Fruit fly (Drosophila melanogaster) whole organism, embryonic: ENCODE data around the gene MAGE.
A peak's percentile ranks its signal among the peaks of the same experiment; 100 is the strongest.

Experiments used
- Abd-B ChIP-seq: fragments of 200-800 bp; sonication (Bioruptor generic); optimal IDR thresholded peaks from 2 replicates; lab custom pipeline; 2018; ENCODE audit warnings: missing biosample characterization, mild to moderate bottlenecking, missing genetic modification characterization, moderate library complexity
- CG10147 ChIP-seq: fragments of 200-800 bp; sonication (Bioruptor generic); optimal IDR thresholded peaks from 2 replicates; lab custom pipeline; 2019; ENCODE audit warnings: missing biosample characterization, mild to moderate bottlenecking, missing genetic modification characterization, moderate library complexity
- CG10366 ChIP-seq: fragments of 200-800 bp; sonication (Bioruptor generic); IDR thresholded peaks from 2 replicates; pipeline ENCODE4 v1.3.6; 2022; ENCODE audit warnings: missing biosample characterization, missing genetic modification characterization
- CG11560 ChIP-seq: fragments of 200-800 bp; sonication (Bioruptor generic); IDR thresholded peaks from 3 replicates; pipeline ENCODE4 v1.3.6; 2022; ENCODE audit warnings: missing biosample characterization, missing genetic modification characterization
- CG11696 ChIP-seq: fragments of 200-800 bp; sonication (Bioruptor generic); IDR thresholded peaks from 2 replicates; pipeline ENCODE4 v1.3.6; 2022; ENCODE audit warnings: missing biosample characterization, missing genetic modification characterization
- CG1233 ChIP-seq: fragments of 200-800 bp; sonication (Bioruptor generic); optimal IDR thresholded peaks from 4 replicates; lab custom pipeline; 2018; ENCODE audit warnings: missing biosample characterization, mild to moderate bottlenecking, missing genetic modification characterization
- CG13287 ChIP-seq: fragments of 200-800 bp; sonication (Bioruptor generic); IDR thresholded peaks from 2 replicates; pipeline ENCODE4 v1.3.6; 2022; ENCODE audit warnings: missing biosample characterization, missing genetic modification characterization; ENCODE audit not compliant: partially characterized antibody
- CG13775 ChIP-seq: fragments of 200-800 bp; sonication (Bioruptor generic); optimal IDR thresholded peaks from 3 replicates; lab custom pipeline; 2017; ENCODE audit warnings: missing biosample characterization, mild to moderate bottlenecking, missing genetic modification characterization
- CG14667 ChIP-seq: fragments of 200-800 bp; sonication (Bioruptor generic); IDR thresholded peaks from 2 replicates; pipeline ENCODE4 v1.3.6; 2022; ENCODE audit warnings: missing biosample characterization, missing genetic modification characterization
- CG15073 ChIP-seq: fragments of 200-800 bp; sonication (Bioruptor generic); optimal IDR thresholded peaks from 2 replicates; lab custom pipeline; 2016; ENCODE audit warnings: missing biosample characterization, missing genetic modification characterization
- CG17186 ChIP-seq: fragments of 200-800 bp; sonication (Bioruptor generic); optimal IDR thresholded peaks from 3 replicates; lab custom pipeline; 2017; ENCODE audit warnings: missing biosample characterization, missing genetic modification reagents, missing genetic modification characterization
- CG17361 ChIP-seq: fragments of 200-800 bp; sonication (Bioruptor generic); IDR thresholded peaks from 3 replicates; pipeline ENCODE4 v1.3.6; 2022; ENCODE audit warnings: missing biosample characterization, missing genetic modification characterization
- CG18599 ChIP-seq: fragments of 200-800 bp; sonication (Bioruptor generic); optimal IDR thresholded peaks from 3 replicates; lab custom pipeline; 2017; ENCODE audit warnings: missing biosample characterization, missing genetic modification characterization, mild to moderate bottlenecking, moderate library complexity, missing genetic modification reagents
- CG32767 ChIP-seq: fragments of 200-800 bp; sonication (Bioruptor generic); IDR thresholded peaks from 2 replicates; pipeline ENCODE4 v1.3.6; 2022; ENCODE audit warnings: missing biosample characterization, missing genetic modification characterization
- CG34224 ChIP-seq: fragments of 200-800 bp; sonication (Bioruptor generic); IDR thresholded peaks from 3 replicates; pipeline ENCODE4 v1.3.6; 2022; ENCODE audit warnings: missing biosample characterization, missing genetic modification characterization; ENCODE audit not compliant: partially characterized antibody
- CG42726 ChIP-seq: fragments of 200-800 bp; sonication (Bioruptor generic); IDR thresholded peaks from 2 replicates; pipeline ENCODE4 v1.3.6; 2022; ENCODE audit warnings: missing biosample characterization, missing genetic modification characterization; ENCODE audit not compliant: partially characterized antibody
- CG4328 ChIP-seq: fragments of 200-800 bp; sonication (Bioruptor generic); optimal IDR thresholded peaks from 3 replicates; lab custom pipeline; 2017; ENCODE audit warnings: missing biosample characterization, missing genetic modification reagents, missing genetic modification characterization
- CG4404 ChIP-seq: fragments of 200-800 bp; sonication (Bioruptor generic); IDR thresholded peaks from 2 replicates; pipeline ENCODE4 v1.3.6; 2022; ENCODE audit warnings: missing biosample characterization, missing genetic modification characterization
- CG7928 ChIP-seq: fragments of 200-800 bp; sonication (Bioruptor generic); optimal IDR thresholded peaks from 2 replicates; lab custom pipeline; 2017; ENCODE audit warnings: missing biosample characterization, mild to moderate bottlenecking, missing genetic modification characterization
- CG8478 ChIP-seq: fragments of >200 bp; optimal IDR thresholded peaks from 2 replicates; lab custom pipeline; 2018
- CG9727 ChIP-seq: fragments of 200-800 bp; sonication (Bioruptor generic); optimal IDR thresholded peaks from 3 replicates; lab custom pipeline; 2017; ENCODE audit warnings: missing biosample characterization, mild to moderate bottlenecking, missing genetic modification characterization
- CkIIα-i1 ChIP-seq: fragments of 200-800 bp; sonication (Bioruptor generic); IDR thresholded peaks from 2 replicates; pipeline ENCODE4 v1.3.6; 2022; ENCODE audit warnings: missing biosample characterization, missing genetic modification characterization
- D19B ChIP-seq: fragments of 200-800 bp; sonication (Bioruptor generic); optimal IDR thresholded peaks from 2 replicates; lab custom pipeline; 2017; ENCODE audit warnings: missing biosample characterization, mild to moderate bottlenecking, missing genetic modification characterization
- Dek ChIP-seq: fragments of 200-800 bp; sonication (Bioruptor generic); optimal IDR thresholded peaks from 3 replicates; lab custom pipeline; 2019; ENCODE audit warnings: missing biosample characterization, mild to moderate bottlenecking, missing genetic modification characterization, moderate library complexity
- GATAe ChIP-seq: fragments of 200-800 bp; sonication (Bioruptor generic); conservative IDR thresholded peaks from 2 replicates; pipeline ENCODE4 v1.3.6; 2022; ENCODE audit warnings: missing biosample characterization, missing genetic modification characterization
- H2.0 ChIP-seq: fragments of 200-800 bp; sonication (Bioruptor generic); IDR thresholded peaks from 2 replicates; pipeline ENCODE4 v1.3.6; 2022; ENCODE audit warnings: missing biosample characterization, missing genetic modification characterization
- Kr ChIP-seq: fragments of 200-800 bp; sonication (Bioruptor generic); optimal IDR thresholded peaks from 2 replicates; lab custom pipeline; 2017; ENCODE audit warnings: missing biosample characterization, mild to moderate bottlenecking, missing genetic modification characterization
- MBD-R2 ChIP-seq: fragments of 200-800 bp; sonication (Bioruptor generic); IDR thresholded peaks from 2 replicates; pipeline ENCODE4 v1.3.6; 2022; ENCODE audit warnings: missing biosample characterization, missing genetic modification characterization
- Sin3A ChIP-seq: fragments of >200 bp; optimal IDR thresholded peaks from 2 replicates; lab custom pipeline; 2018
- Usf ChIP-seq: fragments of 200-800 bp; sonication (Bioruptor generic); optimal IDR thresholded peaks from 2 replicates; lab custom pipeline; 2017; ENCODE audit warnings: missing genotype, missing biosample characterization, missing genetic modification characterization
- amos ChIP-seq: fragments of 200-800 bp; sonication (Bioruptor generic); IDR thresholded peaks from 2 replicates; pipeline ENCODE4 v1.3.6; 2022; ENCODE audit warnings: missing biosample characterization, missing genetic modification characterization; ENCODE audit not compliant: partially characterized antibody
- btn ChIP-seq: fragments of 200-800 bp; sonication (Bioruptor generic); optimal IDR thresholded peaks from 2 replicates; lab custom pipeline; 2016; ENCODE audit warnings: missing biosample characterization, missing genetic modification characterization
- cato ChIP-seq: fragments of 200-800 bp; sonication (Bioruptor generic); optimal IDR thresholded peaks from 2 replicates; lab custom pipeline; 2016; ENCODE audit warnings: missing biosample characterization, missing genetic modification characterization, borderline replicate concordance
- chif ChIP-seq, 2 experiments: fragments of 200-800 bp; sonication (Bioruptor generic); optimal IDR thresholded peaks; 3 replicates each; lab custom pipeline; 2016; ENCODE audit warnings: missing biosample characterization in 2 of 2, missing genetic modification characterization in 2 of 2
- crol ChIP-seq: fragments of 200-800 bp; sonication (Bioruptor generic); IDR thresholded peaks from 2 replicates; pipeline ENCODE4 v1.3.6; 2022; ENCODE audit warnings: missing biosample characterization, missing genetic modification characterization
- dimm ChIP-seq: fragments of 200-800 bp; sonication (Bioruptor generic); IDR thresholded peaks from 2 replicates; pipeline ENCODE4 v1.3.6; 2022; ENCODE audit warnings: missing biosample characterization, missing genetic modification characterization
- emc ChIP-seq: fragments of 200-800 bp; sonication (Bioruptor generic); optimal IDR thresholded peaks from 2 replicates; lab custom pipeline; 2016; ENCODE audit warnings: missing biosample characterization, missing genetic modification characterization
- grau ChIP-seq: fragments of 200-800 bp; optimal IDR thresholded peaks from 3 replicates; lab custom pipeline; 2019; ENCODE audit warnings: missing biosample characterization, mild to moderate bottlenecking, missing genetic modification characterization, moderate library complexity
- gsb-n ChIP-seq: fragments of 200-800 bp; sonication (Bioruptor generic); optimal IDR thresholded peaks from 3 replicates; lab custom pipeline; 2018; ENCODE audit warnings: missing biosample characterization, mild to moderate bottlenecking, missing genetic modification characterization
- h ChIP-seq: fragments of >200 bp; optimal IDR thresholded peaks from 2 replicates; lab custom pipeline; 2017
- hth ChIP-seq: fragments of >200 bp; optimal IDR thresholded peaks from 2 replicates; lab custom pipeline; 2017; ENCODE audit warnings: inconsistent platforms
- kay ChIP-seq: fragments of 200-800 bp; sonication (Bioruptor generic); optimal IDR thresholded peaks from 2 replicates; lab custom pipeline; 2016; ENCODE audit warnings: missing biosample characterization, missing genetic modification characterization
- kni ChIP-seq: fragments of 200-800 bp; sonication (Bioruptor generic); optimal IDR thresholded peaks from 3 replicates; lab custom pipeline; 2017; ENCODE audit warnings: mild to moderate bottlenecking, missing biosample characterization, missing genetic modification reagents, missing genetic modification characterization
- knrl ChIP-seq: fragments of 200-800 bp; sonication (Bioruptor generic); IDR thresholded peaks from 3 replicates; pipeline ENCODE4 v1.3.6; 2022; ENCODE audit warnings: missing biosample characterization, missing genetic modification characterization; ENCODE audit not compliant: partially characterized antibody
- lov ChIP-seq, 2 experiments: fragments of 200-800 bp in 1 of 2; fragments of >200 bp in 1 of 2; sonication (Bioruptor generic) in 1 of 2; IDR thresholded peaks in 1 of 2; optimal IDR thresholded peaks in 1 of 2; 2 replicates in 1 of 2; 3 replicates in 1 of 2; pipeline versions ENCODE4 v1.3.6 to Lab custom; 2017 to 2022; ENCODE audit warnings: missing biosample characterization in 1 of 2, missing genetic modification characterization in 1 of 2
- nau ChIP-seq: fragments of 200-800 bp; sonication (Bioruptor generic); optimal IDR thresholded peaks from 3 replicates; lab custom pipeline; 2017; ENCODE audit warnings: missing biosample characterization, mild to moderate bottlenecking, missing genetic modification characterization, missing genetic modification reagents
- psq ChIP-seq: fragments of 200-800 bp; sonication (Bioruptor generic); optimal IDR thresholded peaks from 2 replicates; lab custom pipeline; 2017; ENCODE audit warnings: missing biosample characterization, missing genetic modification characterization
- sens ChIP-seq: fragments of 200-800 bp; sonication (Bioruptor generic); peaks from one replicate; lab custom pipeline; 2016; ENCODE audit warnings: missing biosample characterization, missing genetic modification characterization
- seq ChIP-seq: fragments of 200-800 bp; sonication (Bioruptor generic); IDR thresholded peaks from 2 replicates; pipeline ENCODE4 v1.3.6; 2022; ENCODE audit warnings: missing biosample characterization, missing genetic modification characterization
- tup ChIP-seq: fragments of 200-800 bp; sonication (Bioruptor generic); optimal IDR thresholded peaks from 2 replicates; lab custom pipeline; 2016; ENCODE audit warnings: missing biosample characterization, mild to moderate bottlenecking, missing genetic modification characterization, moderate library complexity

Gene MAGE

DNA sequence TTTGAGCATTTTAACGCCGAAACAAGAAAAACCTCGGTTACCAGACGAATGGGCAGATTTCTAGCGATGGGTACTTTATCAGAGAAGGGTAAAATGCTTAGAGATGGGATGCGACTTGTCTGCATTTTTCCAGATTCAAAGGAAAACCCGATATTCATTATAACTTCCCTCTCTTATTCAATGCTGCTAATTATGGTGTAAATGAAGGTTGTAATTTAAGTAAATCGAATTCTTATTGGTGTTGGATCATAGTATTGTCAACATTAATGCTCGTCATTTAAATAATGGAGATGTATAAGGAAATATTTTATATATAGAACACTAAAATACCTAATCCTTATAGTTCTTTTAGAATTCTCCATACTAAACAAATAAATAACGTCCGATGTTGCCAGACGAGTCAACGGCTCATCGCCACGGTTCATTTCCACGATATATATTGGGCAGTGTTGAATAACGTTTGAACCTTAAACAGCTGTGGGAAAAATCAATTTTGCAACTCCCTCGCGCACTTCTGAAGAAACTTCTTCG is 30.8 kb downstream of the MAGE start, which contains the start of the genes Alh and CG10098 (continued):
- TF ChIP-seq CG17361 (GFP tag; lab: Robert Waterston, UW) = peak; percentile 93
- TF ChIP-seq grau (tag; lab: Kevin White, UChicago) = peak; percentile 83
- TF ChIP-seq CG15073 (GFP tag; lab: Kevin White, UChicago) = peak; percentile 40
- peak; percentile 80 for TF ChIP-seq CG14667 (GFP tag; lab: Robert Waterston, UW)
- TF ChIP-seq CG34224 (GFP tag; lab: Robert Waterston, UW) = peak; percentile 63; the same call in 2 of the 3 replicates
- peak; percentile 57 for TF ChIP-seq gsb-n (tag; lab: Kevin White, UChicago)
- peak; percentile 90 for TF ChIP-seq Sin3A (lab: Kevin White, UChicago)
- TF ChIP-seq crol (GFP tag; lab: Robert Waterston, UW) = no peak
- peak; percentile 52 for TF ChIP-seq kni
- no peak for TF ChIP-seq Kr (GFP tag; lab: Kevin White, UChicago)
- peak; percentile 96 for TF ChIP-seq sens (GFP tag; lab: Kevin White, UChicago)
- no peak for TF ChIP-seq GATAe (GFP tag; lab: Robert Waterston, UW)
- TF ChIP-seq CG13287 (GFP tag; lab: Robert Waterston, UW) = peak; percentile 71
- TF ChIP-seq CG10366 (GFP tag; lab: Robert Waterston, UW) = peak; percentile 83
- no peak for TF ChIP-seq CkIIα-i1
- peak; percentile 93 for TF ChIP-seq CG13775 (GFP tag; lab: Kevin White, UChicago)
- peak; percentile 78 for TF ChIP-seq CG4328 (GFP tag; lab: Kevin White, UChicago)
- peak; percentile 80 for TF ChIP-seq CG8478 (lab: Kevin White, UChicago)
- peak; percentile 67 for TF ChIP-seq tup (GFP tag; lab: Kevin White, UChicago)
- TF ChIP-seq CG18599 (GFP tag; lab: Kevin White, UChicago) = peak; percentile 87
- peak; percentile 41 for TF ChIP-seq psq
- peak; percentile 80 for TF ChIP-seq Dek (tag; lab: Kevin White, UChicago)
- no peak for TF ChIP-seq h (lab: Kevin White, UChicago)
- no peak for TF ChIP-seq seq
- peak; percentile 73 for TF ChIP-seq kay (GFP tag; lab: Kevin White, UChicago)
- TF ChIP-seq MBD-R2 (GFP tag; lab: Robert Waterston, UW) = peak; percentile 75
- peak; percentile 49; the same call in 1 of the 2 replicates for TF ChIP-seq CG11696
- TF ChIP-seq CG9727 = peak; percentile 85
- peak; percentile 74 for TF ChIP-seq CG1233 (GFP tag; lab: Kevin White, UChicago)
- TF ChIP-seq hth (lab: Kevin White, UChicago) = no peak
- peak; percentile 74 for TF ChIP-seq cato (GFP tag; lab: Kevin White, UChicago)
- TF ChIP-seq emc = peak; percentile 69
- TF ChIP-seq dimm (GFP tag; lab: Robert Waterston, UW) = peak; percentile 34; the same call in 1 of the 2 replicates
- TF ChIP-seq CG7928 = peak; percentile 43
- peak; percentile 75 for TF ChIP-seq amos
- TF ChIP-seq CG17186 (GFP tag; lab: Kevin White, UChicago) = peak; percentile 14
- peak; percentile 44; the same call in 1 of the 2 replicates for TF ChIP-seq CG32767 (GFP tag; lab: Robert Waterston, UW)
- peak; percentile 87; the same call in 2 of the 3 replicates for TF ChIP-seq knrl (GFP tag; lab: Robert Waterston, UW)
- TF ChIP-seq CG11560 = peak; percentile 58; the same call in 2 of the 3 replicates
- peak; percentile 55; the same call in 1 of the 2 replicates for TF ChIP-seq CG42726
- TF ChIP-seq Usf (GFP tag; lab: Kevin White, UChicago) = peak; percentile 71
- no peak for TF ChIP-seq nau (GFP tag; lab: Kevin White, UChicago)
- TF ChIP-seq lov (optimal IDR thresholded peaks at IDR 0.05; lab: Kevin White, UChicago) = no peak
- peak; percentile 63; the same call in 1 of the 3 replicates for TF ChIP-seq lov (GFP tag; IDR thresholded peaks at IDR 0.05; lab: Robert Waterston, UW)
- peak; percentile 72 for TF ChIP-seq CG4404 (GFP tag; lab: Robert Waterston, UW)
- peak; percentile 69 for TF ChIP-seq H2.0 (GFP tag; lab: Robert Waterston, UW)
- peak; percentile 72 for TF ChIP-seq D19B (GFP tag; lab: Kevin White, UChicago)
- peak; percentile 85 for TF ChIP-seq Abd-B
- peak; percentile 47 for TF ChIP-seq btn
- TF ChIP-seq CG10147 = peak; percentile 75
- peak; percentile 85 to 87 for TF ChIP-seq chif (GFP tag; optimal IDR thresholded peaks at IDR 0.05; lab: Kevin White, UChicago)
